Fruit fly (Drosophila melanogaster) whole organism, prepupa: ENCODE data around the gene Grp170.

Experiments
- Hr39 ChIP-seq: fragments of 200-800 bp; sonication (Bioruptor generic); optimal IDR thresholded peaks from 2 replicates; lab custom pipeline; 2016; ENCODE audit warnings: missing biosample characterization, missing genetic modification characterization
- pdm3 ChIP-seq: fragments of 200-800 bp; sonication (Bioruptor generic); optimal IDR thresholded peaks from 3 replicates; lab custom pipeline; 2016; ENCODE audit warnings: missing biosample characterization, missing genetic modification characterization
- topi ChIP-seq: fragments of 200-800 bp; sonication (Bioruptor generic); optimal IDR thresholded peaks from 3 replicates; lab custom pipeline; 2016; ENCODE audit warnings: missing biosample characterization, missing genetic modification characterization

- no peak for TF ChIP-seq topi (GFP tag; lab: Kevin White, UChicago)
- no peak for TF ChIP-seq pdm3 (GFP tag; lab: Kevin White, UChicago)
- TF ChIP-seq Hr39 (GFP tag; lab: Kevin White, UChicago), result no peak
Measured at dm6 chrX:2255035-2255434, 19.8 kb downstream of the Grp170 start.
